Worm (Caenorhabditis elegans) whole organism, L2 larva: ENCODE results near the gene efl-2.

ENCODE experiments used
- nhr-12 ChIP-seq: fragments of 150-350 bp; optimal IDR thresholded peaks from 2 replicates; lab custom pipeline; 2014; ENCODE audit warnings: missing biosample characterization, missing genetic modification characterization
- nhr-77 ChIP-seq: fragments of 150-350 bp; optimal IDR thresholded peaks from 2 replicates; lab custom pipeline; 2014; ENCODE audit warnings: missing biosample characterization, missing genetic modification characterization
- sma-9 ChIP-seq, 2 experiments: fragments of 150-350 bp in 1 of 2; sonication (generic microtip) in 1 of 2; optimal IDR thresholded peaks; 2 replicates each; lab custom pipeline; 2014 to 2016; ENCODE audit warnings: missing genetic modification characterization in 2 of 2, mild to moderate bottlenecking in 1 of 2, missing biosample characterization in 1 of 2, missing compliant biosample characterization in 1 of 2, missing genetic modification reagents in 1 of 2, moderate library complexity in 1 of 2
- snpc-4 ChIP-seq: fragments of 150-350 bp; optimal IDR thresholded peaks from 2 replicates; lab custom pipeline; 2014; ENCODE audit warnings: missing biosample characterization, missing genetic modification characterization

- TF ChIP-seq nhr-77 (no peak), snpc-4 (no peak), nhr-12 (tag; lab: Kevin White, UChicago) (no peak), sma-9 (GFP tag; optimal IDR thresholded peaks at IDR 0.05; lab: Kevin White, UChicago) (no peak), sma-9 (tag; optimal IDR thresholded peaks at IDR 0.05; lab: Kevin White, UChicago) (no peak)
Observed at ce11 chrII:13416552-13416951, 10.6 kb downstream of the efl-2 start.
